Worm (Caenorhabditis elegans) whole organism, young adult: Measurements from ENCODE around the gene laf-1.

ENCODE experiments used
- B0035.1 ChIP-seq: sonication (generic microtip); optimal IDR thresholded peaks from 2 replicates; lab custom pipeline; 2016; ENCODE audit warnings: missing genetic modification characterization, mild to moderate bottlenecking, missing compliant biosample characterization, missing genotype, missing genetic modification reagents
- B0261.1 ChIP-seq: sonication (generic microtip); optimal IDR thresholded peaks from 2 replicates; lab custom pipeline; 2016; ENCODE audit warnings: mild to moderate bottlenecking, missing genetic modification characterization, moderate library complexity, missing compliant biosample characterization
- F33H1.4 ChIP-seq: fragments of 200-800 bp; sonication (Bioruptor generic); IDR thresholded peaks from 2 replicates; pipeline ENCODE4 v1.3.6; 2022; ENCODE audit warnings: missing genetic modification reagents, missing genetic modification characterization, missing compliant biosample characterization
- F55B11.4 ChIP-seq: sonication (generic microtip); optimal IDR thresholded peaks from 2 replicates; lab custom pipeline; 2016; ENCODE audit warnings: missing compliant biosample characterization, missing genetic modification characterization, borderline replicate concordance; ENCODE audit not compliant: insufficient read depth
- K11D2.4 ChIP-seq: fragments of 200-800 bp; sonication (Bioruptor generic); IDR thresholded peaks from 2 replicates; pipeline ENCODE4 v1.3.6; 2022; ENCODE audit warnings: missing genetic modification reagents, missing genetic modification characterization, missing compliant biosample characterization
- Y53G8AR.9 ChIP-seq: fragments of 200-800 bp; sonication (Bioruptor generic); conservative IDR thresholded peaks from 2 replicates; pipeline ENCODE4 v1.3.6; 2022; ENCODE audit warnings: missing genetic modification reagents, missing genetic modification characterization, missing compliant biosample characterization
- aptf-3 ChIP-seq: fragments of 200-800 bp; sonication (Bioruptor generic); IDR thresholded peaks from 2 replicates; pipeline ENCODE4 v1.3.6; 2022; ENCODE audit warnings: missing genetic modification characterization, missing compliant biosample characterization
- atf-7 ChIP-seq: sonication (generic microtip); optimal IDR thresholded peaks from 2 replicates; lab custom pipeline; 2017; ENCODE audit warnings: mild to moderate bottlenecking, missing genetic modification characterization, missing compliant biosample characterization
- athp-1 ChIP-seq: sonication (generic microtip); optimal IDR thresholded peaks from 2 replicates; lab custom pipeline; 2017; ENCODE audit warnings: mild to moderate bottlenecking, missing genetic modification characterization, missing compliant biosample characterization
- attf-5 ChIP-seq: fragments of 200-800 bp; sonication (Bioruptor generic); optimal IDR thresholded peaks from 2 replicates; lab custom pipeline; 2018; ENCODE audit warnings: mild to moderate bottlenecking, missing genetic modification characterization, missing compliant biosample characterization
- bed-1 ChIP-seq: fragments of 200-800 bp; sonication (Bioruptor generic); IDR thresholded peaks from 2 replicates; pipeline ENCODE4 v1.3.6; 2022; ENCODE audit warnings: missing genetic modification reagents, missing genetic modification characterization, missing compliant biosample characterization
- cebp-2 ChIP-seq: fragments of 200-800 bp; sonication (Bioruptor generic); IDR thresholded peaks from 2 replicates; pipeline ENCODE4 v1.3.6; 2022; ENCODE audit warnings: missing genetic modification characterization, missing compliant biosample characterization
- ceh-27 ChIP-seq: fragments of 200-800 bp; sonication (Bioruptor generic); optimal IDR thresholded peaks from 2 replicates; lab custom pipeline; 2018; ENCODE audit warnings: mild to moderate bottlenecking, missing genetic modification characterization, moderate library complexity, missing compliant biosample characterization
- dox-1 ChIP-seq: fragments of 200-800 bp; sonication (Bioruptor generic); IDR thresholded peaks from 2 replicates; pipeline ENCODE4 v1.3.6; 2022; ENCODE audit warnings: missing genetic modification reagents, missing genetic modification characterization, missing compliant biosample characterization
- egl-44 ChIP-seq: fragments of 200-800 bp; sonication (Bioruptor generic); IDR thresholded peaks from 2 replicates; pipeline ENCODE4 v1.3.6; 2022; ENCODE audit warnings: missing genetic modification reagents, missing genetic modification characterization, missing compliant biosample characterization
- egrh-3 ChIP-seq: fragments of 200-800 bp; sonication (Bioruptor generic); IDR thresholded peaks from 2 replicates; pipeline ENCODE4 v1.3.6; 2022; ENCODE audit warnings: missing genetic modification reagents, missing genetic modification characterization, missing compliant biosample characterization
- ekl-4 ChIP-seq: fragments of 200-800 bp; sonication (Bioruptor generic); IDR thresholded peaks from 2 replicates; pipeline ENCODE4 v1.3.6; 2022; ENCODE audit warnings: missing genetic modification reagents, missing genetic modification characterization, missing compliant biosample characterization
- ets-4 ChIP-seq: fragments of 200-800 bp; sonication (Bioruptor generic); optimal IDR thresholded peaks from 2 replicates; lab custom pipeline; 2018; ENCODE audit warnings: mild to moderate bottlenecking, missing genetic modification characterization, missing compliant biosample characterization
- hlh-12 ChIP-seq: sonication (generic microtip); optimal IDR thresholded peaks from 2 replicates; lab custom pipeline; 2016; ENCODE audit warnings: missing genetic modification characterization, missing compliant biosample characterization
- hlh-26 ChIP-seq: fragments of 200-800 bp; sonication (Bioruptor generic); conservative IDR thresholded peaks from 2 replicates; pipeline ENCODE4 v1.3.6; 2022; ENCODE audit warnings: missing genetic modification reagents, missing genetic modification characterization, missing compliant biosample characterization
- hmg-1.2 ChIP-seq: fragments of 200-800 bp; sonication (Bioruptor generic); IDR thresholded peaks from 2 replicates; pipeline ENCODE4 v1.3.6; 2022; ENCODE audit warnings: missing genetic modification reagents, missing genetic modification characterization, missing compliant biosample characterization
- lin-26 ChIP-seq: fragments of 200-800 bp; sonication (Bioruptor generic); IDR thresholded peaks from 2 replicates; pipeline ENCODE4 v1.3.6; 2022; ENCODE audit warnings: missing genetic modification reagents, missing genetic modification characterization, missing compliant biosample characterization
- lin-35 ChIP-seq, 3 experiments: fragments of 150-350 bp in 2 of 3; sonication (generic microtip) in 1 of 3; optimal IDR thresholded peaks; 2 replicates each; lab custom pipeline; 2014 to 2018; ENCODE audit warnings: missing biosample characterization in 3 of 3, missing genetic modification characterization in 3 of 3, missing genetic modification reagents in 3 of 3
- lin-54 ChIP-seq: fragments of 200-800 bp; sonication (Bioruptor generic); optimal IDR thresholded peaks from 2 replicates; lab custom pipeline; 2018; ENCODE audit warnings: mild to moderate bottlenecking, missing genetic modification characterization, missing compliant biosample characterization
- lsl-1 ChIP-seq: fragments of 200-800 bp; sonication (Bioruptor generic); optimal IDR thresholded peaks from 2 replicates; lab custom pipeline; 2018; ENCODE audit warnings: mild to moderate bottlenecking, missing genetic modification characterization, moderate library complexity, missing compliant biosample characterization
- madf-6 ChIP-seq: fragments of 200-800 bp; sonication (Bioruptor generic); IDR thresholded peaks from 2 replicates; pipeline ENCODE4 v1.3.6; 2022; ENCODE audit warnings: missing genetic modification reagents, missing genetic modification characterization, missing compliant biosample characterization
- mcd-1 ChIP-seq: fragments of 200-800 bp; sonication (Bioruptor generic); IDR thresholded peaks from 2 replicates; pipeline ENCODE4 v1.3.6; 2022; ENCODE audit warnings: missing genetic modification reagents, missing genetic modification characterization, missing compliant biosample characterization
- mel-28 ChIP-seq: sonication (generic microtip); optimal IDR thresholded peaks from 2 replicates; lab custom pipeline; 2016; ENCODE audit warnings: borderline replicate concordance, mild to moderate bottlenecking, missing genetic modification characterization, missing compliant biosample characterization
- nfya-2 ChIP-seq: fragments of 200-800 bp; sonication (Bioruptor generic); IDR thresholded peaks from 2 replicates; pipeline ENCODE4 v1.3.6; 2022; ENCODE audit warnings: missing genetic modification reagents, missing genetic modification characterization, missing compliant biosample characterization
- pbrm-1 ChIP-seq: fragments of 200-800 bp; sonication (Bioruptor generic); IDR thresholded peaks from 2 replicates; pipeline ENCODE4 v1.3.6; 2022; ENCODE audit warnings: missing genetic modification reagents, missing genetic modification characterization, missing compliant biosample characterization
- rcor-1 ChIP-seq: fragments of 200-800 bp; sonication (Bioruptor generic); IDR thresholded peaks from 2 replicates; pipeline ENCODE4 v1.3.6; 2022; ENCODE audit warnings: missing genetic modification reagents, missing genetic modification characterization, missing compliant biosample characterization
- rec-8 ChIP-seq, 2 experiments: sonication (generic microtip); optimal IDR thresholded peaks; 2 replicates each; lab custom pipeline; 2016; ENCODE audit warnings: mild to moderate bottlenecking in 2 of 2, missing genetic modification characterization in 2 of 2, missing genetic modification reagents in 2 of 2, missing genotype in 2 of 2, missing biosample characterization in 1 of 2, missing compliant biosample characterization in 1 of 2, moderate library complexity in 1 of 2
- repo-1 ChIP-seq: sonication (generic microtip); optimal IDR thresholded peaks from 2 replicates; lab custom pipeline; 2017; ENCODE audit warnings: mild to moderate bottlenecking, missing genetic modification characterization, missing compliant biosample characterization
- snpc-1.1 ChIP-seq: sonication (generic microtip); optimal IDR thresholded peaks from 2 replicates; lab custom pipeline; 2017; ENCODE audit warnings: missing genetic modification characterization, mild to moderate bottlenecking, missing compliant biosample characterization, antibody characterized with exemption, moderate library complexity, missing genotype, missing genetic modification reagents; ENCODE audit not compliant: insufficient read depth
- snpc-4 ChIP-seq, 5 experiments: fragments of 150-350 bp in 1 of 5; sonication (generic microtip) in 4 of 5; optimal IDR thresholded peaks; 2 replicates each; lab custom pipeline; 2014 to 2018; ENCODE audit warnings: missing genetic modification characterization in 5 of 5, missing biosample characterization in 3 of 5, antibody characterized with exemption in 2 of 5, mild to moderate bottlenecking in 2 of 5, missing compliant biosample characterization in 2 of 5, missing genotype in 2 of 5, moderate library complexity in 2 of 5, missing genetic modification reagents in 1 of 5
- zfh-2 ChIP-seq: fragments of 200-800 bp; sonication (Bioruptor generic); conservative IDR thresholded peaks from 2 replicates; pipeline ENCODE4 v1.3.6; 2022; ENCODE audit warnings: missing genetic modification reagents, missing genetic modification characterization, missing compliant biosample characterization
- zim-3 ChIP-seq: sonication (generic microtip); optimal IDR thresholded peaks from 2 replicates; lab custom pipeline; 2017; ENCODE audit warnings: mild to moderate bottlenecking, missing genetic modification characterization, moderate library complexity, missing compliant biosample characterization
- ztf-25 ChIP-seq: fragments of 200-800 bp; sonication (Bioruptor generic); IDR thresholded peaks from 2 replicates; pipeline ENCODE4 v1.3.6; 2022; ENCODE audit warnings: missing genetic modification reagents, missing genetic modification characterization, missing compliant biosample characterization
- ztf-3 ChIP-seq: fragments of 200-800 bp; sonication (Bioruptor generic); optimal IDR thresholded peaks from 2 replicates; lab custom pipeline; 2018; ENCODE audit warnings: mild to moderate bottlenecking, missing genetic modification characterization, missing compliant biosample characterization

Gene laf-1

ce11 chrIII:2780793-2781192 lies 1.9 kb upstream of the laf-1 start, which contains the start of gene Y71H2AM.6:
Gene Y71H2AM.6 (plus strand): TSS chrIII:2781056.
- no peak for TF ChIP-seq atf-7 (tag; lab: Kevin White, UChicago)
- peak in 1 of 3 experiments; percentile 3 for TF ChIP-seq lin-35 (GFP tag; optimal IDR thresholded peaks at IDR 0.05; lab: Kevin White, UChicago)
- TF ChIP-seq bed-1 (GFP tag; lab: Robert Waterston, UW) = no peak
- no peak for TF ChIP-seq snpc-4 (GFP tag; optimal IDR thresholded peaks at IDR 0.05; lab: Kevin White, UChicago)
- TF ChIP-seq snpc-4 (tag; optimal IDR thresholded peaks at IDR 0.05; lab: Kevin White, UChicago) = no peak
- peak; percentile 31 for TF ChIP-seq attf-5 (GFP tag; lab: Kevin White, UChicago)
- TF ChIP-seq lsl-1 (GFP tag; lab: Kevin White, UChicago) = peak; percentile 84
- peak; percentile 6 for TF ChIP-seq snpc-1.1 (tag; lab: Kevin White, UChicago)
- peak; percentile 48 for TF ChIP-seq F33H1.4 (GFP tag; lab: Robert Waterston, UW)
- no peak for TF ChIP-seq zim-3 (tag; lab: Kevin White, UChicago)
- TF ChIP-seq repo-1 = no peak
- peak; percentile 38; the same call in 1 of the 2 replicates for TF ChIP-seq mcd-1
- TF ChIP-seq ztf-25 (GFP tag; lab: Robert Waterston, UW) = no peak
- TF ChIP-seq madf-6 (GFP tag; lab: Robert Waterston, UW) = peak; percentile 57; the same call in 1 of the 2 replicates
- no peak for TF ChIP-seq dox-1 (GFP tag; lab: Robert Waterston, UW)
- TF ChIP-seq lin-54 = peak; percentile 65
- no peak for TF ChIP-seq mel-28 (tag; lab: Kevin White, UChicago)
- no peak for TF ChIP-seq athp-1 (tag; lab: Kevin White, UChicago)

- no peak for TF ChIP-seq egl-44 (GFP tag; lab: Robert Waterston, UW)
- TF ChIP-seq hmg-1.2 = 0 out of 2 replicates have a peak, but pooled peaks have one; percentile 12
Measured at ce11 chrIII:2780283-2780682, 1.4 kb upstream of the laf-1 start.

ce11 chrIII:2770752-2771151 lies 8.1 kb downstream of the laf-1 start:
- peak; percentile 55; the same call in 1 of the 2 replicates for TF ChIP-seq egrh-3 (GFP tag; lab: Robert Waterston, UW)
- TF ChIP-seq zfh-2 (GFP tag; lab: Robert Waterston, UW) = peak; percentile 78
- no peak for TF ChIP-seq hmg-1.2
- no peak for TF ChIP-seq pbrm-1 (GFP tag; lab: Robert Waterston, UW)

ce11 chrIII:2769078-2769477 lies 9.8 kb downstream of the laf-1 start:
- TF ChIP-seq cebp-2 (GFP tag; lab: Robert Waterston, UW) (no peak), lsl-1 (GFP tag; lab: Kevin White, UChicago) (no peak), dox-1 (GFP tag; lab: Robert Waterston, UW) (no peak), lin-26 (GFP tag; lab: Robert Waterston, UW) (no peak), ekl-4 (GFP tag; lab: Robert Waterston, UW) (no peak), F55B11.4 (tag; lab: Kevin White, UChicago) (no peak), rec-8 (tag; optimal IDR thresholded peaks at IDR 0.05; lab: Kevin White, UChicago) (no peak), hlh-26 (GFP tag; lab: Robert Waterston, UW) (no peak), ets-4 (GFP tag; lab: Kevin White, UChicago) (no peak), ztf-3 (GFP tag; lab: Kevin White, UChicago) (no peak), nfya-2 (GFP tag; lab: Robert Waterston, UW) (no peak), B0035.1 (no peak), Y53G8AR.9 (GFP tag; lab: Robert Waterston, UW) (no peak), B0261.1 (tag; lab: Kevin White, UChicago) (no peak), rcor-1 (GFP tag; lab: Robert Waterston, UW) (no peak), snpc-4 (GFP tag; optimal IDR thresholded peaks at IDR 0.05; lab: Kevin White, UChicago) (no peak), snpc-4 (tag; optimal IDR thresholded peaks at IDR 0.05; lab: Kevin White, UChicago) (no peak), aptf-3 (GFP tag; lab: Robert Waterston, UW) (no peak), K11D2.4 (GFP tag; lab: Robert Waterston, UW) (no peak), hlh-12 (tag; lab: Kevin White, UChicago) (no peak), ceh-27 (GFP tag; lab: Kevin White, UChicago) (no peak)
